Worm (Caenorhabditis elegans): ENCODE results near the gene ZK632.9.
A peak's percentile ranks its signal among the peaks of the same experiment; 100 is the strongest.

The ZK632.9 gene

ce11 chrIII:9848083-9848482 lies 22.9 kb upstream of the ZK632.9 start, which contains the start of gene mrpl-36:
Gene mrpl-36, minus strand, starts transcription at chrIII:9848116.
- TF ChIP-seq lin-54 (GFP tag; optimal IDR thresholded peaks at IDR 0.05) (peak; percentile 0), ztf-18 (tag; optimal IDR thresholded peaks at IDR 0.05) (no peak), K11D2.4 (GFP tag; IDR thresholded peaks at IDR 0.05) (no peak), F49E8.2 (tag; optimal IDR thresholded peaks at IDR 0.05; ENCODE audit: insufficient read depth) (peak; percentile 44), zfh-2 (GFP tag; conservative IDR thresholded peaks at IDR 0.05) (no peak), unc-130 (GFP tag; optimal IDR thresholded peaks at IDR 0.05) (no peak), gei-17 (GFP tag; optimal IDR thresholded peaks at IDR 0.05) (no peak), tbp1 (GFP tag; optimal IDR thresholded peaks at IDR 0.05) (peak; percentile 21), snpc-3.4 (tag; optimal IDR thresholded peaks at IDR 0.05) (no peak), chd-7 (tag; optimal IDR thresholded peaks at IDR 0.05) (no peak), pha-4 (tag; optimal IDR thresholded peaks at IDR 0.05) (no peak), ets-4 (GFP tag; optimal IDR thresholded peaks at IDR 0.05) (no peak), aptf-3 (GFP tag; IDR thresholded peaks at IDR 0.05) (no peak), sea-2 (GFP tag; IDR thresholded peaks at IDR 0.05) (no peak), hmg-20 (GFP tag; IDR thresholded peaks at IDR 0.05) (no peak), D2030.7 (GFP tag; IDR thresholded peaks at IDR 0.05) (no peak), cebp-1 (GFP tag; IDR thresholded peaks at IDR 0.05) (no peak), cebp-1 (tag; optimal IDR thresholded peaks at IDR 0.05) (no peak), snpc-1.3 (tag; optimal IDR thresholded peaks at IDR 0.05; ENCODE audit: insufficient read depth) (peak; percentile 35), lsl-1 (GFP tag; optimal IDR thresholded peaks at IDR 0.05) (peak; percentile 40), bed-2 (GFP tag; IDR thresholded peaks at IDR 0.05) (no peak), attf-5 (GFP tag; optimal IDR thresholded peaks at IDR 0.05) (peak; percentile 27), madf-6 (GFP tag; IDR thresholded peaks at IDR 0.05) (peak; percentile 69), F33H1.4 (GFP tag; IDR thresholded peaks at IDR 0.05) (0 out of 2 replicates have a peak, but pooled peaks have one; percentile 32), mcd-1 (GFP tag; IDR thresholded peaks at IDR 0.05) (peak; percentile 73), Y53G8AR.9 (GFP tag; conservative IDR thresholded peaks at IDR 0.05) (no peak)

DNA sequence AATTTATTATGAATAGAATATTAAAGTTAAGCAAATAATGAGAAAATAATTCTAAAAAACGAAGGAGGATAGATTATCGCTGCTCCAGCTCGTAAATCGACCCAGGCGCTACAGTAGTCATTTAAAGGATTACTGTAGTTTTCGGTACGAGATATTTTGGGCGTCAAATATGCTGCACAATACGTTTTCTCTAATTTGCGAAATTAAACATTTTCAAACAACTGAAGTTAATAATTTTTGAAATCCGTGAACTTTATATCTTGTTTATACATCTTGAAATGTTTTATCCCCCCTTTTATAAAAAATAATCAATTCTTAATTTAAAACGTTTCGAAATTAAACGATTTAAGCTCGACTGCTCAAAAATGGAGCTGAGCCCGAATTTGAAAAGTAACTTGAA lies 20.9 kb upstream of the ZK632.9 start, which contains the start of gene K11H3.2:
K11H3.2 (plus strand) TSS at position 301 of the 400 bp plus-strand sequence.
- TF ChIP-seq egrh-3 (GFP tag; IDR thresholded peaks at IDR 0.05) (no peak), lsl-1 (GFP tag; optimal IDR thresholded peaks at IDR 0.05) (peak; percentile 13)

- no peak for TF ChIP-seq cebp-1 (GFP tag; IDR thresholded peaks at IDR 0.05)
- no peak for TF ChIP-seq cebp-1 (tag; optimal IDR thresholded peaks at IDR 0.05)
- no peak for TF ChIP-seq tlf-1 (GFP tag; optimal IDR thresholded peaks at IDR 0.05)
These were observed 18.5 kb upstream of the ZK632.9 start, which contains the start of gene K11H3.5 for ce11 chrIII:9843715-9844114. Gene K11H3.5, plus strand, starts transcription at chrIII:9843768.

DNA sequence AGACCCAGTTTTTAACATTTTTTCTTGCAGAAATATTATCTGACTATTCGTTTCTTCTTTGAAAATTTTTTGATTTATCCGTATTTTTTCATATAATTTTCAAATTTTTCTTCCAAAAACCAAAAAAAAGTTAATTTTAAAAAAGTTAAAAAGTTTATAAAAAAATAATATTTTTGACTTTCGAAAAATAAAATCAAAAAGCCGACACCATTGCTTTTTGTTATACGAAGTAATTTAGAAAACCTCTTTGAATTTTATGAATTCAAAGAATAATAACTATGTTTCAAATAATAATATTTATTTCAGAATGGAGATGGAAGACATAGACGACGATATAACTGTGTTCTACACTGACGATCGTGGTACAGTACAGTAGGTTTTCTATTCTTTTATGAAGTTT lies 9.7 kb upstream of the ZK632.9 start, which contains the start of gene K11H3.8:
K11H3.8 (plus strand) TSS at position 301 of the 400 bp plus-strand sequence.
- TF ChIP-seq attf-3 (GFP tag; conservative IDR thresholded peaks at IDR 0.05) (no peak), cebp-2 (GFP tag; IDR thresholded peaks at IDR 0.05) (no peak), chd-7 (tag; optimal IDR thresholded peaks at IDR 0.05) (no peak), F55B11.4 (tag; optimal IDR thresholded peaks at IDR 0.05; ENCODE audit: borderline replicate concordance, insufficient read depth) (no peak), C06A6.2 (GFP tag; conservative IDR thresholded peaks at IDR 0.05) (no peak), tbp1 (GFP tag; optimal IDR thresholded peaks at IDR 0.05) (no peak), lin-54 (GFP tag; optimal IDR thresholded peaks at IDR 0.05) (no peak), tlf-1 (GFP tag; optimal IDR thresholded peaks at IDR 0.05) (no peak), hsf-1 (GFP tag; IDR thresholded peaks at IDR 0.05) (no peak), ceh-79 (tag; optimal IDR thresholded peaks at IDR 0.05) (no peak), let-607 (tag; optimal IDR thresholded peaks at IDR 0.05) (no peak), F39B2.1 (GFP tag; IDR thresholded peaks at IDR 0.05) (no peak), nhr-179 (tag; optimal IDR thresholded peaks at IDR 0.05) (no peak), nfyb-1 (GFP tag; IDR thresholded peaks at IDR 0.05) (no peak), B0035.1 (tag; optimal IDR thresholded peaks at IDR 0.05) (no peak), zim-3 (tag; optimal IDR thresholded peaks at IDR 0.05) (no peak), fkh-3 (tag; optimal IDR thresholded peaks at IDR 0.05) (no peak)

All from whole organism, young adult.